Worm (Caenorhabditis elegans) whole organism, L4/young adult: ENCODE results near the gene acr-25.

Source experiments
- W03F9.2 ChIP-seq: fragments of 150-350 bp; optimal IDR thresholded peaks from 2 replicates; lab custom pipeline; 2014; ENCODE audit warnings: missing biosample characterization, missing genetic modification characterization
- dao-5 ChIP-seq: sonication (generic microtip); optimal IDR thresholded peaks from 2 replicates; lab custom pipeline; 2016; ENCODE audit warnings: missing genotype, missing genetic modification characterization, moderate library complexity, missing compliant biosample characterization
- him-1 ChIP-seq: sonication (generic microtip); optimal IDR thresholded peaks from 2 replicates; lab custom pipeline; 2016; ENCODE audit warnings: missing genotype, missing genetic modification reagents, missing genetic modification characterization, missing compliant biosample characterization

- no peak for TF ChIP-seq him-1 (tag; lab: Kevin White, UChicago)
- peak; percentile 62 for TF ChIP-seq W03F9.2 (tag; lab: Kevin White, UChicago)
- TF ChIP-seq dao-5 (tag; lab: Kevin White, UChicago), result peak; percentile 61
Measured at ce11 chrIV:6480978-6481377, 16.9 kb downstream of the acr-25 start.
